Fruit fly (Drosophila melanogaster) whole organism, embryonic: ENCODE data around the gene swa.

ENCODE experiments used
- ATbp ChIP-seq: fragments of 200-800 bp; sonication (Bioruptor generic); optimal IDR thresholded peaks from 2 replicates; lab custom pipeline; 2017; ENCODE audit warnings: missing biosample characterization, mild to moderate bottlenecking, missing genetic modification characterization, missing genetic modification reagents
- Ada2b ChIP-seq: fragments of 200-800 bp; sonication (Bioruptor generic); IDR thresholded peaks from 2 replicates; pipeline ENCODE4 v1.3.6; 2022; ENCODE audit warnings: missing biosample characterization, missing genetic modification characterization
- Atf6 ChIP-seq: fragments of 200-800 bp; sonication (Bioruptor generic); IDR thresholded peaks from 2 replicates; pipeline ENCODE4 v1.3.6; 2022; ENCODE audit warnings: missing biosample characterization, missing genetic modification characterization
- Awh ChIP-seq: fragments of 200-800 bp; sonication (Bioruptor generic); IDR thresholded peaks from 2 replicates; pipeline ENCODE4, ENCODE4 v1.3.6; 2022; ENCODE audit warnings: missing biosample characterization, missing genetic modification characterization
- B-H2 ChIP-seq: fragments of 200-800 bp; sonication (Bioruptor generic); optimal IDR thresholded peaks from 2 replicates; lab custom pipeline; 2018; ENCODE audit warnings: missing biosample characterization, mild to moderate bottlenecking, missing genetic modification characterization
- CG10267 ChIP-seq: fragments of 200-800 bp; sonication (Bioruptor generic); optimal IDR thresholded peaks from 2 replicates; lab custom pipeline; 2018; ENCODE audit warnings: missing biosample characterization, mild to moderate bottlenecking, missing genetic modification characterization, moderate library complexity
- CG11456 ChIP-seq: fragments of 200-800 bp; sonication (Bioruptor generic); IDR thresholded peaks from 3 replicates; pipeline ENCODE4 v1.3.6; 2022; ENCODE audit warnings: missing biosample characterization, missing genetic modification characterization
- CG11560 ChIP-seq: fragments of 200-800 bp; sonication (Bioruptor generic); IDR thresholded peaks from 3 replicates; pipeline ENCODE4 v1.3.6; 2022; ENCODE audit warnings: missing biosample characterization, missing genetic modification characterization
- CG11695 ChIP-seq: fragments of 200-800 bp; sonication (Bioruptor generic); IDR thresholded peaks from 3 replicates; pipeline ENCODE4 v1.3.6; 2022; ENCODE audit warnings: missing biosample characterization, missing genetic modification characterization
- CG1233 ChIP-seq: fragments of 200-800 bp; sonication (Bioruptor generic); optimal IDR thresholded peaks from 4 replicates; lab custom pipeline; 2018; ENCODE audit warnings: missing biosample characterization, mild to moderate bottlenecking, missing genetic modification characterization
- CG14014 ChIP-seq: fragments of 200-800 bp; sonication (Bioruptor generic); IDR thresholded peaks from 2 replicates; pipeline ENCODE4 v1.3.6; 2022; ENCODE audit warnings: missing biosample characterization, missing genetic modification characterization
- CG14050 ChIP-seq: fragments of 200-800 bp; sonication (Bioruptor generic); IDR thresholded peaks from 3 replicates; pipeline ENCODE4 v1.3.6; 2022; ENCODE audit warnings: missing biosample characterization, missing genetic modification characterization
- CG15696 ChIP-seq: fragments of 200-800 bp; sonication (Bioruptor generic); optimal IDR thresholded peaks from 2 replicates; lab custom pipeline; 2019; ENCODE audit warnings: missing biosample characterization, mild to moderate bottlenecking, missing genetic modification characterization, moderate library complexity
- CG1603 ChIP-seq: fragments of 200-800 bp; sonication (Bioruptor generic); optimal IDR thresholded peaks from 2 replicates; lab custom pipeline; 2019; ENCODE audit warnings: missing biosample characterization, mild to moderate bottlenecking, missing genetic modification characterization, moderate library complexity
- CG17568 ChIP-seq: fragments of 200-800 bp; sonication (Bioruptor generic); optimal IDR thresholded peaks from 2 replicates; lab custom pipeline; 2018; ENCODE audit warnings: missing biosample characterization, mild to moderate bottlenecking, missing genetic modification characterization, moderate library complexity
- CG4404 ChIP-seq: fragments of 200-800 bp; sonication (Bioruptor generic); IDR thresholded peaks from 2 replicates; pipeline ENCODE4 v1.3.6; 2022; ENCODE audit warnings: missing biosample characterization, missing genetic modification characterization
- CG5953 ChIP-seq: fragments of 200-800 bp; sonication (Bioruptor generic); IDR thresholded peaks from 2 replicates; pipeline ENCODE4 v1.3.6; 2022; ENCODE audit warnings: missing biosample characterization, missing genetic modification characterization
- CG7271 ChIP-seq: fragments of 200-800 bp; sonication (Bioruptor generic); optimal IDR thresholded peaks from 2 replicates; lab custom pipeline; 2018; ENCODE audit warnings: missing biosample characterization, mild to moderate bottlenecking, missing genetic modification characterization, moderate library complexity
- CG7987 ChIP-seq: fragments of 200-800 bp; sonication (Bioruptor generic); optimal IDR thresholded peaks from 2 replicates; lab custom pipeline; 2018; ENCODE audit warnings: missing biosample characterization, mild to moderate bottlenecking, missing genetic modification characterization, moderate library complexity
- CTCF ChIP-seq: fragments of 200-800 bp; sonication (Bioruptor generic); optimal IDR thresholded peaks from 2 replicates; lab custom pipeline; 2017; ENCODE audit warnings: missing biosample characterization, mild to moderate bottlenecking, missing genetic modification characterization, moderate library complexity
- CkIIα-i1 ChIP-seq: fragments of 200-800 bp; sonication (Bioruptor generic); IDR thresholded peaks from 2 replicates; pipeline ENCODE4 v1.3.6; 2022; ENCODE audit warnings: missing biosample characterization, missing genetic modification characterization
- Drgx ChIP-seq: fragments of 200-800 bp; sonication (Bioruptor generic); IDR thresholded peaks from 2 replicates; pipeline ENCODE4 v1.3.6; 2022; ENCODE audit warnings: missing biosample characterization, missing genetic modification characterization
- Jarid2 ChIP-seq: fragments of 200-800 bp; sonication (Bioruptor generic); optimal IDR thresholded peaks from 3 replicates; lab custom pipeline; 2017; ENCODE audit warnings: mild to moderate bottlenecking, missing biosample characterization, missing genetic modification reagents, missing genetic modification characterization
- MBD-R2 ChIP-seq: fragments of 200-800 bp; sonication (Bioruptor generic); IDR thresholded peaks from 2 replicates; pipeline ENCODE4 v1.3.6; 2022; ENCODE audit warnings: missing biosample characterization, missing genetic modification characterization
- Myb ChIP-seq: fragments of 200-800 bp; sonication (Bioruptor generic); optimal IDR thresholded peaks from 2 replicates; lab custom pipeline; 2016; ENCODE audit warnings: missing biosample characterization, missing genetic modification characterization
- Oaz ChIP-seq: fragments of 200-800 bp; sonication (Bioruptor generic); IDR thresholded peaks from 2 replicates; pipeline ENCODE4 v1.3.6; 2022; ENCODE audit warnings: missing biosample characterization, missing genetic modification characterization
- Pdp1 ChIP-seq, 2 experiments: fragments of 200-800 bp; sonication (Bioruptor generic); optimal IDR thresholded peaks; 3 replicates each; lab custom pipeline; 2016; ENCODE audit warnings: missing biosample characterization in 2 of 2, missing genetic modification characterization in 2 of 2, mild to moderate bottlenecking in 1 of 2, moderate library complexity in 1 of 2
- Scr ChIP-seq: fragments of 200-800 bp; sonication (Bioruptor generic); IDR thresholded peaks from 2 replicates; pipeline ENCODE4 v1.3.6; 2022; ENCODE audit warnings: missing biosample characterization, missing genetic modification characterization; ENCODE audit not compliant: partially characterized antibody
- TFAM ChIP-seq: fragments of 200-800 bp; sonication (Bioruptor generic); optimal IDR thresholded peaks from 2 replicates; lab custom pipeline; 2017; ENCODE audit warnings: missing biosample characterization, missing genetic modification characterization, inconsistent platforms
- ac ChIP-seq: fragments of 200-800 bp; sonication (Bioruptor generic); optimal IDR thresholded peaks from 3 replicates; lab custom pipeline; 2017; ENCODE audit warnings: missing biosample characterization, mild to moderate bottlenecking, missing genetic modification characterization
- bcd ChIP-seq: fragments of 200-800 bp; sonication (Bioruptor generic); optimal IDR thresholded peaks from 2 replicates; lab custom pipeline; 2017; ENCODE audit warnings: missing biosample characterization, mild to moderate bottlenecking, missing genetic modification characterization
- bowl ChIP-seq: fragments of 200-800 bp; sonication (Bioruptor generic); IDR thresholded peaks from 2 replicates; pipeline ENCODE4 v1.3.6; 2022; ENCODE audit warnings: missing biosample characterization, missing genetic modification characterization
- chif ChIP-seq, 2 experiments: fragments of 200-800 bp; sonication (Bioruptor generic); optimal IDR thresholded peaks; 3 replicates each; lab custom pipeline; 2016; ENCODE audit warnings: missing biosample characterization in 2 of 2, missing genetic modification characterization in 2 of 2
- cwo ChIP-seq: fragments of 200-800 bp; sonication (Bioruptor generic); optimal IDR thresholded peaks from 3 replicates; lab custom pipeline; 2017; ENCODE audit warnings: missing biosample characterization, missing genetic modification characterization, mild to moderate bottlenecking, moderate library complexity, missing genetic modification reagents
- da ChIP-seq: fragments of 200-800 bp; sonication (Bioruptor generic); optimal IDR thresholded peaks from 2 replicates; lab custom pipeline; 2016; ENCODE audit warnings: missing biosample characterization, missing genetic modification characterization
- dm ChIP-seq: fragments of 200-800 bp; sonication (Bioruptor generic); optimal IDR thresholded peaks from 3 replicates; lab custom pipeline; 2016; ENCODE audit warnings: missing biosample characterization, missing genetic modification characterization
- fd3F ChIP-seq: fragments of 200-800 bp; sonication (Bioruptor generic); optimal IDR thresholded peaks from 2 replicates; lab custom pipeline; 2018; ENCODE audit warnings: missing biosample characterization, mild to moderate bottlenecking, missing genetic modification characterization, moderate library complexity
- gcm2 ChIP-seq: fragments of 200-800 bp; sonication (Bioruptor generic); optimal IDR thresholded peaks from 2 replicates; lab custom pipeline; 2016; ENCODE audit warnings: missing biosample characterization, missing genetic modification characterization
- ind ChIP-seq: fragments of 200-800 bp; sonication (Bioruptor generic); optimal IDR thresholded peaks from 3 replicates; lab custom pipeline; 2016; ENCODE audit warnings: missing biosample characterization, missing genetic modification characterization
- ken ChIP-seq: fragments of 200-800 bp; sonication (Bioruptor generic); IDR thresholded peaks from 3 replicates; pipeline ENCODE4 v1.3.6; 2022; ENCODE audit warnings: missing biosample characterization, missing genetic modification characterization
- nau ChIP-seq: fragments of 200-800 bp; sonication (Bioruptor generic); optimal IDR thresholded peaks from 3 replicates; lab custom pipeline; 2017; ENCODE audit warnings: missing biosample characterization, mild to moderate bottlenecking, missing genetic modification characterization, missing genetic modification reagents
- oc ChIP-seq: fragments of 200-800 bp; sonication (Bioruptor generic); optimal IDR thresholded peaks from 2 replicates; lab custom pipeline; 2018; ENCODE audit warnings: missing biosample characterization, mild to moderate bottlenecking, missing genetic modification characterization, moderate library complexity
- p53 ChIP-seq: fragments of 200-800 bp; sonication (Bioruptor generic); optimal IDR thresholded peaks from 2 replicates; lab custom pipeline; 2016; ENCODE audit warnings: missing biosample characterization, missing genetic modification characterization
- peb ChIP-seq: fragments of 200-800 bp; sonication (Bioruptor generic); IDR thresholded peaks from 2 replicates; pipeline ENCODE4 v1.3.6; 2022; ENCODE audit warnings: missing biosample characterization, missing genetic modification characterization
- pzg ChIP-seq: fragments of 200-800 bp; sonication (Bioruptor generic); optimal IDR thresholded peaks from 3 replicates; lab custom pipeline; 2018; ENCODE audit warnings: missing biosample characterization, mild to moderate bottlenecking, missing genetic modification characterization, moderate library complexity
- repo ChIP-seq: fragments of 200-800 bp; sonication (Bioruptor generic); optimal IDR thresholded peaks from 2 replicates; lab custom pipeline; 2016; ENCODE audit warnings: missing biosample characterization, missing genetic modification characterization
- sob ChIP-seq: fragments of 200-800 bp; sonication (Bioruptor generic); IDR thresholded peaks from 2 replicates; pipeline ENCODE4 v1.3.6; 2022; ENCODE audit warnings: missing biosample characterization, missing genetic modification characterization
- trem ChIP-seq: fragments of 200-800 bp; optimal IDR thresholded peaks from 3 replicates; lab custom pipeline; 2019; ENCODE audit warnings: missing biosample characterization, mild to moderate bottlenecking, missing genetic modification characterization, moderate library complexity
- trh ChIP-seq: fragments of 200-800 bp; sonication (Bioruptor generic); optimal IDR thresholded peaks from 2 replicates; lab custom pipeline; 2016; ENCODE audit warnings: missing biosample characterization, missing genetic modification characterization
- twi ChIP-seq: fragments of 200-800 bp; optimal IDR thresholded peaks from 2 replicates; lab custom pipeline; 2019; ENCODE audit warnings: missing biosample characterization, mild to moderate bottlenecking, missing genetic modification characterization, moderate library complexity
- unc-4 ChIP-seq: fragments of 200-800 bp; sonication (Bioruptor generic); IDR thresholded peaks from 2 replicates; pipeline ENCODE4 v1.3.6; 2022; ENCODE audit warnings: missing biosample characterization, missing genetic modification characterization; ENCODE audit not compliant: partially characterized antibody
- zfh2 ChIP-seq: fragments of 200-800 bp; sonication (Bioruptor generic); optimal IDR thresholded peaks from 2 replicates; lab custom pipeline; 2016; ENCODE audit warnings: missing biosample characterization, missing genetic modification characterization

The swa gene

DNA sequence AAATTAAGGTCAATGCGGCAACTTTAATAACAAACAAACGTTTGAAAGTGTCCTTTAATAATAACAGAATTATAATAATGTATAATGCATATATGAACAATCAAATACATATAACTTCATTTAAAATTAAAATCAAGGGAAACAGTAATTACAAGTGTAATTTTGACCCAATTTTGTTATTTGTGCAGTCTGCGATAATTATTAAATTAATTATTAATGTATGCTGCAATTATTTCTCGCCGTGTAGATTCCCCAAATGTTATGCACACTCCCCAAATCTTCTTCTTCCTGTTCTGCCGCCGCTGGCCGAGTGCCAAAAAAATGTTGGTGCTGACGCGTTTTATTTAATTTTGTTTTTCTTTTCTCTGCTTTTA, 11.9 kb downstream of the swa start (continued):
- TF ChIP-seq repo (GFP tag; lab: Kevin White, UChicago) = no peak
- no peak for TF ChIP-seq CG7987 (GFP tag; lab: Kevin White, UChicago)
- TF ChIP-seq CG10267 (tag; lab: Kevin White, UChicago) = peak; percentile 83
- TF ChIP-seq pzg (GFP tag; lab: Kevin White, UChicago) = no peak
- TF ChIP-seq Scr (GFP tag; lab: Robert Waterston, UW) = no peak
- peak in 1 of 2 experiments; percentile 54 for TF ChIP-seq Pdp1 (GFP tag; optimal IDR thresholded peaks at IDR 0.05; lab: Kevin White, UChicago)
- TF ChIP-seq CG11695 (GFP tag; lab: Robert Waterston, UW) = peak; percentile 86
- TF ChIP-seq CG1603 = peak; percentile 66
- peak; percentile 87 for TF ChIP-seq cwo (GFP tag; lab: Kevin White, UChicago)
- TF ChIP-seq fd3F (GFP tag; lab: Kevin White, UChicago) = peak; percentile 69
- peak; percentile 87 for TF ChIP-seq ATbp (GFP tag; lab: Kevin White, UChicago)
- peak; percentile 92 for TF ChIP-seq CG15696 (tag; lab: Kevin White, UChicago)
- TF ChIP-seq CG4404 (GFP tag; lab: Robert Waterston, UW) = peak; percentile 72
- TF ChIP-seq bowl = no peak
- peak; percentile 64; the same call in 1 of the 3 replicates for TF ChIP-seq ken (GFP tag; lab: Robert Waterston, UW)
- peak; percentile 83 for TF ChIP-seq oc
- TF ChIP-seq CG17568 = peak; percentile 76
- no peak for TF ChIP-seq Myb (GFP tag; lab: Kevin White, UChicago)
- TF ChIP-seq zfh2 (GFP tag; lab: Kevin White, UChicago) = peak; percentile 26
- TF ChIP-seq ind (GFP tag; lab: Kevin White, UChicago) = peak; percentile 75
- peak; percentile 73 for TF ChIP-seq CG11456 (GFP tag; lab: Robert Waterston, UW)
- peak; percentile 75 for TF ChIP-seq CG1233 (GFP tag; lab: Kevin White, UChicago)
- peak; percentile 79 for TF ChIP-seq nau (GFP tag; lab: Kevin White, UChicago)
- no peak for TF ChIP-seq dm (GFP tag; lab: Kevin White, UChicago)
- peak; percentile 82 for TF ChIP-seq trem (tag; lab: Kevin White, UChicago)
- no peak for TF ChIP-seq CkIIα-i1
- TF ChIP-seq sob (GFP tag; lab: Robert Waterston, UW) = peak; percentile 77
- no peak for TF ChIP-seq unc-4 (GFP tag; lab: Robert Waterston, UW)
- TF ChIP-seq ac (GFP tag; lab: Kevin White, UChicago) = peak; percentile 59
- peak; percentile 85 for TF ChIP-seq Atf6 (GFP tag; lab: Robert Waterston, UW)
- peak; percentile 83 for TF ChIP-seq CG14014 (GFP tag; lab: Robert Waterston, UW)
- TF ChIP-seq peb (GFP tag; lab: Robert Waterston, UW) = peak; percentile 57; the same call in 1 of the 2 replicates
- no peak for TF ChIP-seq CG7271 (tag; lab: Kevin White, UChicago)
- peak; percentile 63 for TF ChIP-seq Drgx
- TF ChIP-seq B-H2 = peak; percentile 81
- TF ChIP-seq Ada2b (GFP tag; lab: Robert Waterston, UW) = peak; percentile 81
- 0 out of 3 replicates have a peak, but pooled peaks have one; percentile 64 for TF ChIP-seq CG11560
- peak; percentile 48 for TF ChIP-seq TFAM
- TF ChIP-seq da = no peak
- TF ChIP-seq trh = peak; percentile 66
- TF ChIP-seq Oaz = peak; percentile 61; the same call in 1 of the 2 replicates
- TF ChIP-seq gcm2 (GFP tag; lab: Kevin White, UChicago) = peak; percentile 31
- TF ChIP-seq chif (GFP tag; optimal IDR thresholded peaks at IDR 0.05; lab: Kevin White, UChicago) = peak in 1 of 2 experiments; percentile 48
- no peak for TF ChIP-seq p53 (GFP tag; lab: Kevin White, UChicago)
- TF ChIP-seq twi (tag; lab: Kevin White, UChicago) = peak; percentile 78
- TF ChIP-seq Awh (GFP tag; lab: Robert Waterston, UW) = peak; percentile 53; the same call in 1 of the 2 replicates
- peak; percentile 65 for TF ChIP-seq Jarid2 (GFP tag; lab: Kevin White, UChicago)
- TF ChIP-seq MBD-R2 (GFP tag; lab: Robert Waterston, UW) = peak; percentile 40; the same call in 1 of the 2 replicates
- TF ChIP-seq bcd (GFP tag; lab: Kevin White, UChicago) = peak; percentile 86
- peak; percentile 76 for TF ChIP-seq CG5953 (GFP tag; lab: Robert Waterston, UW)
- peak; percentile 45 for TF ChIP-seq CG14050 (GFP tag; lab: Robert Waterston, UW)
- peak; percentile 16 for TF ChIP-seq CTCF (GFP tag; lab: Kevin White, UChicago)
